Worm (Caenorhabditis elegans) whole organism, L1 larva: Measurements from ENCODE around the gene Y43C5B.3.
A peak's percentile ranks its signal among the peaks of the same experiment; 100 is the strongest.

Source experiments
- C04F5.9 ChIP-seq: sonication (generic microtip); optimal IDR thresholded peaks from 2 replicates; lab custom pipeline; 2016; ENCODE audit warnings: missing genetic modification characterization, missing compliant biosample characterization
- C34B4.2 ChIP-seq: sonication (generic microtip); optimal IDR thresholded peaks from 2 replicates; lab custom pipeline; 2017; ENCODE audit warnings: mild to moderate bottlenecking, missing genetic modification characterization, missing compliant biosample characterization
- F16B12.6 ChIP-seq: fragments of 150-350 bp; optimal IDR thresholded peaks from 2 replicates; lab custom pipeline; 2014; ENCODE audit warnings: missing biosample characterization, missing genetic modification characterization
- ama-1 ChIP-seq: fragments of 150-350 bp; optimal IDR thresholded peaks from 2 replicates; lab custom pipeline; 2014
- blmp-1 ChIP-seq: fragments of 150-350 bp; optimal IDR thresholded peaks from 2 replicates; lab custom pipeline; 2014; ENCODE audit warnings: missing biosample characterization, missing genetic modification characterization
- ceh-63 ChIP-seq: fragments of 200-800 bp; sonication (Bioruptor generic); optimal IDR thresholded peaks from 2 replicates; lab custom pipeline; 2018; ENCODE audit warnings: mild to moderate bottlenecking, missing genetic modification characterization, missing compliant biosample characterization
- ceh-8 ChIP-seq: fragments of 200-800 bp; sonication (Bioruptor generic); optimal IDR thresholded peaks from 2 replicates; lab custom pipeline; 2018; ENCODE audit warnings: mild to moderate bottlenecking, missing genetic modification characterization, moderate library complexity, missing compliant biosample characterization
- ceh-88 ChIP-seq: fragments of 200-800 bp; sonication (Bioruptor generic); IDR thresholded peaks from 2 replicates; pipeline ENCODE4 v1.3.6; 2022; ENCODE audit warnings: missing genetic modification characterization, missing compliant biosample characterization
- ces-1 ChIP-seq: fragments of 150-350 bp; optimal IDR thresholded peaks from 2 replicates; lab custom pipeline; 2014; ENCODE audit warnings: missing biosample characterization, missing genetic modification reagents, missing genetic modification characterization
- dpl-1 ChIP-seq, 3 experiments: fragments of 150-350 bp in 2 of 3; sonication (generic microtip) in 1 of 3; optimal IDR thresholded peaks; 2 replicates each; lab custom pipeline; 2014 to 2017; ENCODE audit warnings: missing biosample characterization in 3 of 3, missing genetic modification characterization in 3 of 3, missing genetic modification reagents in 3 of 3
- dsc-1 ChIP-seq: sonication (generic microtip); optimal IDR thresholded peaks from 2 replicates; lab custom pipeline; 2016; ENCODE audit warnings: mild to moderate bottlenecking, missing genetic modification characterization, missing compliant biosample characterization
- efl-1 ChIP-seq, 4 experiments: fragments of 150-350 bp; optimal IDR thresholded peaks in 3 of 4; peaks in 1 of 4; 1 replicate in 1 of 4; 2 replicates in 3 of 4; lab custom pipeline; 2014; ENCODE audit warnings: missing biosample characterization in 2 of 4, missing genetic modification characterization in 2 of 4, missing genetic modification reagents in 2 of 4
- efl-3 ChIP-seq: fragments of 200-800 bp; sonication (Bioruptor generic); optimal IDR thresholded peaks from 2 replicates; lab custom pipeline; 2018; ENCODE audit warnings: mild to moderate bottlenecking, missing genetic modification characterization, missing compliant biosample characterization
- elt-2 ChIP-seq: sonication (generic microtip); optimal IDR thresholded peaks from 2 replicates; lab custom pipeline; 2016; ENCODE audit warnings: missing genetic modification characterization, mild to moderate bottlenecking, inconsistent platforms, missing compliant biosample characterization, missing genetic modification reagents
- elt-3 ChIP-seq, 6 experiments: fragments of 150-350 bp in 1 of 6; sonication (generic microtip); optimal IDR thresholded peaks; 2 replicates each; lab custom pipeline; 2017 to 2018; ENCODE audit warnings: missing biosample characterization in 6 of 6, missing genetic modification characterization in 6 of 6, inconsistent platforms in 1 of 6
- ets-5 ChIP-seq: fragments of 200-800 bp; sonication (Bioruptor generic); IDR thresholded peaks from 2 replicates; pipeline ENCODE4 v1.3.6; 2022; ENCODE audit warnings: missing genetic modification characterization, missing compliant biosample characterization
- fkh-8 ChIP-seq: sonication (generic microtip); optimal IDR thresholded peaks from 2 replicates; lab custom pipeline; 2016; ENCODE audit warnings: mild to moderate bottlenecking, missing genetic modification characterization, missing compliant biosample characterization
- fos-1 ChIP-seq: fragments of 150-350 bp; optimal IDR thresholded peaks from 2 replicates; lab custom pipeline; 2014; ENCODE audit warnings: missing biosample characterization, missing genetic modification characterization
- grh-1 ChIP-seq: fragments of 200-800 bp; sonication (Bioruptor generic); IDR thresholded peaks from 2 replicates; pipeline ENCODE4 v1.3.6; 2022; ENCODE audit warnings: missing genetic modification reagents, missing genetic modification characterization, missing compliant biosample characterization
- hlh-4 ChIP-seq: sonication (generic microtip); optimal IDR thresholded peaks from 2 replicates; lab custom pipeline; 2016; ENCODE audit warnings: mild to moderate bottlenecking, missing genetic modification characterization, missing compliant biosample characterization
- irx-1 ChIP-seq: sonication (generic microtip); optimal IDR thresholded peaks from 2 replicates; lab custom pipeline; 2016; ENCODE audit warnings: missing genetic modification characterization, missing compliant biosample characterization
- lin-14 ChIP-seq: fragments of 200-800 bp; sonication (Bioruptor generic); optimal IDR thresholded peaks from 2 replicates; lab custom pipeline; 2018; ENCODE audit warnings: mild to moderate bottlenecking, missing genetic modification characterization, moderate library complexity, missing compliant biosample characterization
- lin-35 ChIP-seq, 2 experiments: fragments of 150-350 bp; optimal IDR thresholded peaks; 2 replicates each; lab custom pipeline; 2014; ENCODE audit warnings: missing biosample characterization in 2 of 2, missing genetic modification characterization in 2 of 2, missing genetic modification reagents in 2 of 2
- lir-3 ChIP-seq: sonication (generic microtip); optimal IDR thresholded peaks from 2 replicates; lab custom pipeline; 2016; ENCODE audit warnings: mild to moderate bottlenecking, missing genetic modification characterization, moderate library complexity, missing compliant biosample characterization; ENCODE audit not compliant: poor library complexity
- mab-9 ChIP-seq: fragments of 200-800 bp; sonication (Bioruptor generic); IDR thresholded peaks from 2 replicates; pipeline ENCODE4 v1.3.6; 2022; ENCODE audit warnings: missing genetic modification reagents, missing genetic modification characterization, missing compliant biosample characterization
- mdl-1 ChIP-seq, 2 experiments: fragments of 150-350 bp; optimal IDR thresholded peaks; 2 replicates each; lab custom pipeline; 2014 to 2017; ENCODE audit warnings: missing biosample characterization in 2 of 2, missing genetic modification characterization in 2 of 2, inconsistent platforms in 1 of 2
- nhr-12 ChIP-seq: sonication (generic microtip); optimal IDR thresholded peaks from 2 replicates; lab custom pipeline; 2017; ENCODE audit warnings: missing biosample characterization, missing genetic modification characterization
- nhr-19 ChIP-seq: fragments of 200-800 bp; sonication (Bioruptor generic); conservative IDR thresholded peaks from 2 replicates; pipeline ENCODE4 v1.3.6; 2022; ENCODE audit warnings: missing genetic modification characterization, missing compliant biosample characterization
- nhr-20 ChIP-seq: sonication (generic microtip); optimal IDR thresholded peaks from 2 replicates; lab custom pipeline; 2016; ENCODE audit warnings: mild to moderate bottlenecking, missing genetic modification characterization, missing compliant biosample characterization
- nhr-47 ChIP-seq: sonication (generic microtip); optimal IDR thresholded peaks from 2 replicates; lab custom pipeline; 2016; ENCODE audit warnings: mild to moderate bottlenecking, missing genetic modification characterization, moderate library complexity, missing compliant biosample characterization
- nhr-71 ChIP-seq: sonication (generic microtip); optimal IDR thresholded peaks from 2 replicates; lab custom pipeline; 2016; ENCODE audit warnings: mild to moderate bottlenecking, missing genetic modification characterization, moderate library complexity, missing compliant biosample characterization
- nhr-76 ChIP-seq: sonication (generic microtip); optimal IDR thresholded peaks from 2 replicates; lab custom pipeline; 2017; ENCODE audit warnings: missing biosample characterization, missing genetic modification characterization
- nhr-77 ChIP-seq: fragments of 150-350 bp; optimal IDR thresholded peaks from 2 replicates; lab custom pipeline; 2014; ENCODE audit warnings: missing biosample characterization, missing genetic modification characterization
- pag-3 ChIP-seq: sonication (generic microtip); optimal IDR thresholded peaks from 2 replicates; lab custom pipeline; 2017; ENCODE audit warnings: missing genetic modification characterization, mild to moderate bottlenecking, missing compliant biosample characterization, antibody characterized with exemption, borderline replicate concordance; ENCODE audit not compliant: insufficient read depth
- pax-3 ChIP-seq: fragments of 200-800 bp; sonication (Bioruptor generic); optimal IDR thresholded peaks from 2 replicates; lab custom pipeline; 2018; ENCODE audit warnings: mild to moderate bottlenecking, missing genetic modification characterization, moderate library complexity, missing compliant biosample characterization
- pqm-1 ChIP-seq: sonication (generic microtip); optimal IDR thresholded peaks from 3 replicates; lab custom pipeline; 2017; ENCODE audit warnings: missing biosample characterization, missing genetic modification characterization
- rnt-1 ChIP-seq: sonication (generic microtip); optimal IDR thresholded peaks from 2 replicates; lab custom pipeline; 2016; ENCODE audit warnings: mild to moderate bottlenecking, missing genetic modification characterization, moderate library complexity, missing compliant biosample characterization
- skn-1 ChIP-seq: fragments of 150-350 bp; optimal IDR thresholded peaks from 2 replicates; lab custom pipeline; 2014; ENCODE audit warnings: missing biosample characterization, missing genetic modification characterization
- snu-23 ChIP-seq: sonication (generic microtip); optimal IDR thresholded peaks from 2 replicates; lab custom pipeline; 2016; ENCODE audit warnings: missing genetic modification characterization, missing compliant biosample characterization
- sox-4 ChIP-seq: sonication (generic microtip); optimal IDR thresholded peaks from 2 replicates; lab custom pipeline; 2016; ENCODE audit warnings: missing genetic modification characterization, missing compliant biosample characterization
- sptf-1 ChIP-seq: fragments of 150-350 bp; optimal IDR thresholded peaks from 2 replicates; lab custom pipeline; 2014; ENCODE audit warnings: missing biosample characterization, missing genetic modification characterization
- swsn-7 ChIP-seq: sonication (generic microtip); optimal IDR thresholded peaks from 2 replicates; lab custom pipeline; 2016; ENCODE audit warnings: missing genetic modification characterization, missing compliant biosample characterization
- unc-62 ChIP-seq: fragments of 150-350 bp; optimal IDR thresholded peaks from 2 replicates; lab custom pipeline; 2014; ENCODE audit warnings: missing biosample characterization, missing genetic modification reagents, missing genetic modification characterization
- unc-86 ChIP-seq: sonication (generic microtip); optimal IDR thresholded peaks from 2 replicates; lab custom pipeline; 2016; ENCODE audit warnings: missing genetic modification characterization, missing compliant biosample characterization
- unc-98 ChIP-seq: fragments of 200-800 bp; sonication (Bioruptor generic); IDR thresholded peaks from 2 replicates; pipeline ENCODE4 v1.3.6; 2022; ENCODE audit warnings: missing genetic modification characterization, missing compliant biosample characterization
- vab-15 ChIP-seq: sonication (generic microtip); optimal IDR thresholded peaks from 2 replicates; lab custom pipeline; 2017; ENCODE audit warnings: missing genotype, mild to moderate bottlenecking, missing genetic modification characterization, missing compliant biosample characterization
- zag-1 ChIP-seq: fragments of 150-350 bp; optimal IDR thresholded peaks from 2 replicates; lab custom pipeline; 2014; ENCODE audit warnings: missing biosample characterization, missing genetic modification characterization
- ztf-11 ChIP-seq, 2 experiments: sonication (generic microtip); optimal IDR thresholded peaks; 2 replicates each; lab custom pipeline; 2016 to 2017; ENCODE audit warnings: missing genetic modification characterization in 2 of 2, missing biosample characterization in 1 of 2, missing compliant biosample characterization in 1 of 2
- ztf-4 ChIP-seq: fragments of 150-350 bp; optimal IDR thresholded peaks from 2 replicates; lab custom pipeline; 2014; ENCODE audit warnings: missing biosample characterization, missing genetic modification characterization

Gene Y43C5B.3

DNA sequence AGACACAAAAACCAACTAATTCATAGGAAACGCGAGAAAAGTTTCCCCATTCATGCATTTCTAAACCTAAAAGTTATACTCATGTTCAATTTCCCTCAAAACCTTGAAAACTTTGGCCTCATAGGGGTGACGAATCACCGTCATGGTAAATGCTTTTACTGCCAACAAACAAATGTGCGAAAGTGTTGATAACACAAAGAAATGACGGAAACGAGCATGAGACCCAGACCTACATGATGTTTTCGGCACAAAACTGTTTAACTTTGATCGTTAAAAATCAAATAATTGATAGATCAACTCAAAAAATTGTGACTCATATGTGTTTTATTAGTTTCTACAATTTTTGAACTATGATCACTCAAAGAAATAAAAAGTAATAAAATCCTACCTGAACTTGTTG lies 18.5 kb upstream of the Y43C5B.3 start:
- TF ChIP-seq lir-3 (no peak), sox-4 (tag; lab: Kevin White, UChicago) (no peak), swsn-7 (tag; lab: Kevin White, UChicago) (no peak), elt-3 (tag; optimal IDR thresholded peaks at IDR 0.05; lab: Kevin White, UChicago) (no peak), unc-62 (GFP tag; lab: Kevin White, UChicago) (no peak), unc-98 (GFP tag; lab: Robert Waterston, UW) (no peak), fos-1 (tag; lab: Kevin White, UChicago) (no peak), pag-3 (no peak), ces-1 (no peak), ceh-88 (GFP tag; lab: Robert Waterston, UW) (no peak), dpl-1 (GFP tag; optimal IDR thresholded peaks at IDR 0.05; lab: Kevin White, UChicago) (no peak), efl-1 (optimal IDR thresholded peaks at IDR 0.05; lab: Kevin White, UChicago) (no peak), efl-1 (GFP tag; optimal IDR thresholded peaks at IDR 0.05 in 1 of 2; lab: Kevin White, UChicago) (peak in 1 of 2 experiments; percentile 22), mab-9 (GFP tag; lab: Robert Waterston, UW) (no peak), nhr-19 (GFP tag; lab: Robert Waterston, UW) (no peak), C04F5.9 (no peak), blmp-1 (tag; lab: Kevin White, UChicago) (no peak), nhr-47 (tag; lab: Kevin White, UChicago) (no peak), C34B4.2 (no peak), ama-1 (lab: Kevin White, UChicago) (no peak), hlh-4 (tag; lab: Kevin White, UChicago) (no peak), elt-2 (peak; percentile 71), skn-1 (no peak), dsc-1 (tag; lab: Kevin White, UChicago) (no peak), nhr-77 (peak; percentile 29), sptf-1 (tag; lab: Kevin White, UChicago) (no peak), vab-15 (tag; lab: Kevin White, UChicago) (no peak), lin-35 (GFP tag; optimal IDR thresholded peaks at IDR 0.05; lab: Kevin White, UChicago) (peak in 1 of 2 experiments; percentile 26), fkh-8 (tag; lab: Kevin White, UChicago) (peak; percentile 32), ztf-11 (tag; optimal IDR thresholded peaks at IDR 0.05; lab: Kevin White, UChicago) (no peak), grh-1 (GFP tag; lab: Robert Waterston, UW) (no peak), snu-23 (no peak), ceh-63 (GFP tag; lab: Kevin White, UChicago) (no peak), mdl-1 (tag; optimal IDR thresholded peaks at IDR 0.05; lab: Kevin White, UChicago) (peak in 1 of 2 experiments; percentile 17), ztf-4 (no peak), lin-14 (GFP tag; lab: Kevin White, UChicago) (peak; percentile 45)

DNA sequence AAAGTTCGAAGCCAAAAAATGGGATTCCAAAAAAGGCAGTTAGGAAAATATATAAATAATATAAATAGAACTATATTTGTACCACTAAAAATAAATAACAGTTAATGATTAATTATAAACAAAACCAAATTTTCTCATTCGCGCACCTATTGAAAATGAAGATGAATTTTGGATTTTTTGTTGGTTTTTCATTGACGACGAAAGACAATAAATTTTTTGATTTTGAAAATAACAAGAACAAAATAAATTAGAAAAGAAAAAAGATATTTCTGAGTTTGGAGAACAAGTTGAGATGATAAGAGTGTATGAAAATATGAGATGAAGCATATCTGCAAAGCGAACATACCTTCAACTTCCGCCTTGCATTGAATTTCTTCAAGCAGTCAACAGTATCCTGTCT lies 13.1 kb upstream of the Y43C5B.3 start:
- no peak for TF ChIP-seq unc-98 (GFP tag; lab: Robert Waterston, UW)
- no peak for TF ChIP-seq nhr-12 (tag; lab: Kevin White, UChicago)
- TF ChIP-seq nhr-20 (tag; lab: Kevin White, UChicago) = no peak
- no peak for TF ChIP-seq irx-1
- no peak for TF ChIP-seq blmp-1 (tag; lab: Kevin White, UChicago)
- no peak for TF ChIP-seq efl-1 (optimal IDR thresholded peaks at IDR 0.05; lab: Kevin White, UChicago)
- TF ChIP-seq efl-1 (GFP tag; optimal IDR thresholded peaks at IDR 0.05 in 1 of 2; lab: Kevin White, UChicago) = no peak
- TF ChIP-seq dpl-1 (GFP tag; optimal IDR thresholded peaks at IDR 0.05; lab: Kevin White, UChicago) = no peak

DNA sequence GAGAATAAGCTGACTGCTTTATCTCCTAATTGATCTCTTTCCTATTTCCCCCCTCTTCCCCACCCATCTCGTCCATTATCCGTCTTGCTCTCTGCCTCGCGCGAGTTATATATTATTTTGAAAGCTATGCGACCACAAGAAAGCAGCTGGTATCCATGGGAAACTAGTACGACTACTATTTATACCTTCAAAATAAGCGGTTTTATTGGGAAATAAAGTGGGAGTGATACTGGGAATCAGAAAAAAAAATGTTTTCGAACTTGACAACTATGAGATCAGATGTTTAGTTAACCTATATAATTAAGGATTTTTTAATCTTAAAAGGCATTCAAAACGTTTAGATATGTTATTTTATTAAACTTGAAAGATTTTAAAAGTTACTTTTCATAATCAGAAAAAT lies 10.7 kb upstream of the Y43C5B.3 start:
- TF ChIP-seq zag-1 (tag; lab: Kevin White, UChicago) (no peak), C04F5.9 (no peak), nhr-47 (tag; lab: Kevin White, UChicago) (peak; percentile 57), pag-3 (no peak), unc-86 (tag; lab: Kevin White, UChicago) (no peak), dsc-1 (tag; lab: Kevin White, UChicago) (peak; percentile 80), ceh-8 (no peak), ces-1 (no peak), nhr-19 (GFP tag; lab: Robert Waterston, UW) (no peak), sptf-1 (tag; lab: Kevin White, UChicago) (no peak), nhr-71 (tag; lab: Kevin White, UChicago) (peak; percentile 68), nhr-76 (no peak), rnt-1 (tag; lab: Kevin White, UChicago) (no peak), pax-3 (tag; lab: Kevin White, UChicago) (peak; percentile 46), ets-5 (GFP tag; lab: Robert Waterston, UW) (no peak), efl-3 (GFP tag; lab: Kevin White, UChicago) (no peak), ceh-88 (GFP tag; lab: Robert Waterston, UW) (no peak), F16B12.6 (tag; lab: Kevin White, UChicago) (no peak), nhr-12 (tag; lab: Kevin White, UChicago) (no peak), pqm-1 (tag; lab: Kevin White, UChicago) (no peak), fkh-8 (tag; lab: Kevin White, UChicago) (peak; percentile 86)
